Fruit fly (Drosophila melanogaster) whole organism, embryonic: ENCODE results near the gene CG46026.
A peak's percentile ranks its signal among the peaks of the same experiment; 100 is the strongest.

ENCODE experiments used
- ATbp ChIP-seq: fragments of 200-800 bp; sonication (Bioruptor generic); optimal IDR thresholded peaks from 2 replicates; lab custom pipeline; 2017; ENCODE audit warnings: missing biosample characterization, mild to moderate bottlenecking, missing genetic modification characterization, missing genetic modification reagents
- Antp ChIP-seq: fragments of 200-800 bp; sonication (Bioruptor generic); optimal IDR thresholded peaks from 3 replicates; lab custom pipeline; 2016; ENCODE audit warnings: missing biosample characterization, missing genetic modification characterization
- Blimp-1 ChIP-seq: fragments of 200-800 bp; sonication (Bioruptor generic); optimal IDR thresholded peaks from 3 replicates; lab custom pipeline; 2018; ENCODE audit warnings: missing biosample characterization, missing genetic modification characterization, mild to moderate bottlenecking, moderate library complexity, missing genetic modification reagents
- Bteb2 ChIP-seq: fragments of 200-800 bp; sonication (Bioruptor generic); optimal IDR thresholded peaks from 2 replicates; lab custom pipeline; 2016; ENCODE audit warnings: missing biosample characterization, missing genetic modification characterization
- CG10267 ChIP-seq: fragments of 200-800 bp; sonication (Bioruptor generic); optimal IDR thresholded peaks from 2 replicates; lab custom pipeline; 2018; ENCODE audit warnings: missing biosample characterization, mild to moderate bottlenecking, missing genetic modification characterization, moderate library complexity
- CG11085 ChIP-seq: fragments of 200-800 bp; sonication (Bioruptor generic); IDR thresholded peaks from 2 replicates; pipeline ENCODE4 v1.3.6; 2022; ENCODE audit warnings: missing biosample characterization, missing genetic modification characterization
- CG11456 ChIP-seq: fragments of 200-800 bp; sonication (Bioruptor generic); IDR thresholded peaks from 3 replicates; pipeline ENCODE4 v1.3.6; 2022; ENCODE audit warnings: missing biosample characterization, missing genetic modification characterization
- CG11695 ChIP-seq: fragments of 200-800 bp; sonication (Bioruptor generic); IDR thresholded peaks from 3 replicates; pipeline ENCODE4 v1.3.6; 2022; ENCODE audit warnings: missing biosample characterization, missing genetic modification characterization
- CG13894 ChIP-seq: fragments of 200-800 bp; sonication (Bioruptor generic); optimal IDR thresholded peaks from 3 replicates; lab custom pipeline; 2018; ENCODE audit warnings: missing biosample characterization, mild to moderate bottlenecking, missing genetic modification characterization, moderate library complexity
- CG14965 ChIP-seq: fragments of 200-800 bp; sonication (Bioruptor generic); optimal IDR thresholded peaks from 2 replicates; lab custom pipeline; 2016; ENCODE audit warnings: missing biosample characterization, missing genetic modification characterization, borderline replicate concordance
- CG16863 ChIP-seq: fragments of 200-800 bp; sonication (Bioruptor generic); optimal IDR thresholded peaks from 3 replicates; lab custom pipeline; 2016; ENCODE audit warnings: missing biosample characterization, missing genetic modification characterization
- CG17359 ChIP-seq: fragments of 200-800 bp; sonication (Bioruptor generic); optimal IDR thresholded peaks from 3 replicates; lab custom pipeline; 2018; ENCODE audit warnings: missing biosample characterization, mild to moderate bottlenecking, missing genetic modification characterization, moderate library complexity
- CG17829 ChIP-seq: fragments of 200-800 bp; optimal IDR thresholded peaks from 2 replicates; lab custom pipeline; 2019; ENCODE audit warnings: missing biosample characterization, mild to moderate bottlenecking, missing genetic modification characterization, moderate library complexity
- CG18764 ChIP-seq: fragments of 200-800 bp; sonication (Bioruptor generic); optimal IDR thresholded peaks from 3 replicates; lab custom pipeline; 2016; ENCODE audit warnings: missing biosample characterization, missing genetic modification characterization
- CG2116 ChIP-seq: fragments of 200-800 bp; sonication (Bioruptor generic); optimal IDR thresholded peaks from 3 replicates; lab custom pipeline; 2018; ENCODE audit warnings: missing biosample characterization, mild to moderate bottlenecking, missing genetic modification characterization
- CG30403 ChIP-seq: fragments of 200-800 bp; sonication (Bioruptor generic); optimal IDR thresholded peaks from 3 replicates; lab custom pipeline; 2016; ENCODE audit warnings: missing biosample characterization, missing genetic modification characterization
- CG4404 ChIP-seq: fragments of 200-800 bp; sonication (Bioruptor generic); IDR thresholded peaks from 2 replicates; pipeline ENCODE4 v1.3.6; 2022; ENCODE audit warnings: missing biosample characterization, missing genetic modification characterization
- CG4854 ChIP-seq: fragments of 200-800 bp; sonication (Bioruptor generic); optimal IDR thresholded peaks from 2 replicates; lab custom pipeline; 2016; ENCODE audit warnings: missing biosample characterization, missing genetic modification characterization, inconsistent platforms
- CG7556 ChIP-seq: fragments of 200-800 bp; sonication (Bioruptor generic); optimal IDR thresholded peaks from 2 replicates; lab custom pipeline; 2017; ENCODE audit warnings: missing biosample characterization, mild to moderate bottlenecking, missing genetic modification characterization
- CG7745 ChIP-seq: fragments of 200-800 bp; sonication (Bioruptor generic); optimal IDR thresholded peaks from 2 replicates; lab custom pipeline; 2018; ENCODE audit warnings: missing biosample characterization, mild to moderate bottlenecking, missing genetic modification characterization, moderate library complexity
- CG8765 ChIP-seq: fragments of 200-800 bp; sonication (Bioruptor generic); IDR thresholded peaks from 2 replicates; pipeline ENCODE4 v1.3.6; 2022; ENCODE audit warnings: missing biosample characterization, missing genetic modification characterization
- D ChIP-seq, 2 experiments: fragments of 200-800 bp in 1 of 2; fragments of >200 bp in 1 of 2; sonication (Bioruptor generic) in 1 of 2; optimal IDR thresholded peaks; 2 replicates in 1 of 2; 3 replicates in 1 of 2; lab custom pipeline; 2017; ENCODE audit warnings: mild to moderate bottlenecking in 1 of 2, missing biosample characterization in 1 of 2, missing genetic modification characterization in 1 of 2, missing genetic modification reagents in 1 of 2
- Dip2 ChIP-seq: fragments of 200-800 bp; sonication (Bioruptor generic); IDR thresholded peaks from 2 replicates; pipeline ENCODE4 v1.3.6; 2022; ENCODE audit warnings: missing biosample characterization, missing genetic modification characterization
- Dll ChIP-seq: fragments of 200-800 bp; sonication (Bioruptor generic); IDR thresholded peaks from 4 replicates; pipeline ENCODE4 v1.3.6; 2022; ENCODE audit warnings: missing biosample characterization, missing genetic modification characterization; ENCODE audit not compliant: partially characterized antibody
- H2.0 ChIP-seq: fragments of 200-800 bp; sonication (Bioruptor generic); IDR thresholded peaks from 2 replicates; pipeline ENCODE4 v1.3.6; 2022; ENCODE audit warnings: missing biosample characterization, missing genetic modification characterization
- HHEX ChIP-seq: fragments of 200-800 bp; sonication (Bioruptor generic); optimal IDR thresholded peaks from 3 replicates; lab custom pipeline; 2017; ENCODE audit warnings: missing biosample characterization, mild to moderate bottlenecking, missing genetic modification characterization, missing genetic modification reagents
- HLH3B ChIP-seq: fragments of 200-800 bp; sonication (Bioruptor generic); IDR thresholded peaks from 2 replicates; pipeline ENCODE4 v1.3.6; 2022; ENCODE audit warnings: missing biosample characterization, missing genetic modification characterization
- Kr ChIP-seq: fragments of 200-800 bp; sonication (Bioruptor generic); optimal IDR thresholded peaks from 2 replicates; lab custom pipeline; 2017; ENCODE audit warnings: missing biosample characterization, mild to moderate bottlenecking, missing genetic modification characterization
- MESR4 ChIP-seq: fragments of 200-800 bp; sonication (Bioruptor generic); optimal IDR thresholded peaks from 2 replicates; lab custom pipeline; 2018; ENCODE audit warnings: missing biosample characterization, mild to moderate bottlenecking, missing genetic modification characterization, moderate library complexity
- Med ChIP-seq: fragments of 200-800 bp; sonication (Bioruptor generic); peaks from one replicate; lab custom pipeline; 2016; ENCODE audit warnings: missing biosample characterization, missing genetic modification characterization, mild to moderate bottlenecking, inconsistent platforms, moderate library complexity
- Myb ChIP-seq: fragments of 200-800 bp; sonication (Bioruptor generic); optimal IDR thresholded peaks from 2 replicates; lab custom pipeline; 2016; ENCODE audit warnings: missing biosample characterization, missing genetic modification characterization
- Neu2 ChIP-seq: fragments of 200-800 bp; sonication (Bioruptor generic); optimal IDR thresholded peaks from 3 replicates; lab custom pipeline; 2016; ENCODE audit warnings: missing biosample characterization, missing genetic modification characterization, borderline replicate concordance
- Nf-YA ChIP-seq: fragments of 200-800 bp; sonication (Bioruptor generic); IDR thresholded peaks from 2 replicates; pipeline ENCODE4 v1.3.6; 2022; ENCODE audit warnings: missing biosample characterization, missing genetic modification characterization
- Nf-YB ChIP-seq: fragments of 200-800 bp; sonication (Bioruptor generic); optimal IDR thresholded peaks from 3 replicates; lab custom pipeline; 2019; ENCODE audit warnings: missing biosample characterization, mild to moderate bottlenecking, missing genetic modification characterization, moderate library complexity
- Stat92E ChIP-seq, 3 experiments: fragments of >200 bp in 2 of 3; fragments of 200-800 bp in 1 of 3; sonication (Bioruptor generic) in 1 of 3; optimal IDR thresholded peaks; 2 replicates each; lab custom pipeline; 2017 to 2019; ENCODE audit warnings: missing biosample characterization in 3 of 3, missing genetic modification characterization in 3 of 3, mild to moderate bottlenecking in 1 of 3, moderate library complexity in 1 of 3
- amos ChIP-seq: fragments of 200-800 bp; sonication (Bioruptor generic); IDR thresholded peaks from 2 replicates; pipeline ENCODE4 v1.3.6; 2022; ENCODE audit warnings: missing biosample characterization, missing genetic modification characterization; ENCODE audit not compliant: partially characterized antibody
- bab2 ChIP-seq: fragments of 200-800 bp; sonication (Bioruptor generic); optimal IDR thresholded peaks from 2 replicates; lab custom pipeline; 2016; ENCODE audit warnings: missing biosample characterization, missing genetic modification characterization
- fru ChIP-seq: fragments of >200 bp; optimal IDR thresholded peaks from 2 replicates; lab custom pipeline; 2017
- ftz-f1 ChIP-seq: fragments of 200-800 bp; sonication (Bioruptor generic); optimal IDR thresholded peaks from 2 replicates; lab custom pipeline; 2016; ENCODE audit warnings: missing biosample characterization, missing genetic modification characterization
- gcm ChIP-seq: fragments of 200-800 bp; sonication (Bioruptor generic); optimal IDR thresholded peaks from 2 replicates; lab custom pipeline; 2019; ENCODE audit warnings: missing biosample characterization, mild to moderate bottlenecking, missing genetic modification characterization, moderate library complexity
- kay ChIP-seq: fragments of 200-800 bp; sonication (Bioruptor generic); optimal IDR thresholded peaks from 2 replicates; lab custom pipeline; 2016; ENCODE audit warnings: missing biosample characterization, missing genetic modification characterization
- lilli ChIP-seq: fragments of 200-800 bp; sonication (Bioruptor generic); optimal IDR thresholded peaks from 3 replicates; lab custom pipeline; 2016; ENCODE audit warnings: missing biosample characterization, missing genetic modification characterization
- repo ChIP-seq: fragments of 200-800 bp; sonication (Bioruptor generic); optimal IDR thresholded peaks from 2 replicates; lab custom pipeline; 2016; ENCODE audit warnings: missing biosample characterization, missing genetic modification characterization
- salm ChIP-seq: fragments of 200-800 bp; sonication (Bioruptor generic); optimal IDR thresholded peaks from 2 replicates; lab custom pipeline; 2018; ENCODE audit warnings: missing biosample characterization, mild to moderate bottlenecking, missing genetic modification characterization
- sens ChIP-seq: fragments of 200-800 bp; sonication (Bioruptor generic); peaks from one replicate; lab custom pipeline; 2016; ENCODE audit warnings: missing biosample characterization, missing genetic modification characterization
- sna ChIP-seq: fragments of 200-800 bp; sonication (Bioruptor generic); IDR thresholded peaks from 2 replicates; pipeline ENCODE4 v1.3.6; 2022; ENCODE audit warnings: missing biosample characterization, missing genetic modification characterization; ENCODE audit not compliant: partially characterized antibody
- stc ChIP-seq: fragments of 200-800 bp; sonication (Bioruptor generic); IDR thresholded peaks from 2 replicates; pipeline ENCODE4 v1.3.6; 2022; ENCODE audit warnings: missing biosample characterization, missing genetic modification characterization
- stwl ChIP-seq: fragments of 200-800 bp; sonication (Bioruptor generic); optimal IDR thresholded peaks from 3 replicates; lab custom pipeline; 2018; ENCODE audit warnings: missing biosample characterization, mild to moderate bottlenecking, missing genetic modification characterization, moderate library complexity
- tll ChIP-seq, 2 experiments: fragments of 200-800 bp in 1 of 2; fragments of >200 bp in 1 of 2; sonication (Bioruptor generic) in 1 of 2; optimal IDR thresholded peaks; 2 replicates each; lab custom pipeline; 2017 to 2019; ENCODE audit warnings: missing biosample characterization in 2 of 2, missing genetic modification characterization in 2 of 2, mild to moderate bottlenecking in 1 of 2, moderate library complexity in 1 of 2
- zen2 ChIP-seq: fragments of 200-800 bp; sonication (Bioruptor generic); IDR thresholded peaks from 3 replicates; pipeline ENCODE4 v1.3.6; 2022; ENCODE audit warnings: missing biosample characterization, missing genetic modification characterization; ENCODE audit not compliant: partially characterized antibody

Gene CG46026

DNA sequence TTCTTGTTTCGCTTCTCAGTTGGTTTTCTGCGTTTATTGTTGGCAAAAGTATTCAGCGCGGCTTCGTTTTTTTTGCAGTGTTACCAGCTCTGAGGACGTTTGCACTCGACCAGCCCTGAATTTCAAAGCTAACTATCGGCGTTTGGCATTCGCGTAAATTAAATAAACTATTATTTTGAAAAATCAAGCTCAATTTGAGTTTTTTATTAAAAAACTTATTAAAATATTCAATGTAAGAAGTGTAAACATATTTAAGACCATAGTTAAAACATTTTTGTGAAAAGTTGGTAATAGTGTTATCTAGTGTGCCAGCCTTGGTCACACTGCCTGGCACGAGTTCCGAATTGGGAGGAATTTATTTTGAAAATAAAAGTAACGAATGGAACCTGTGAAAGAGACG is 39.1 kb downstream of the CG46026 start, which contains the start of the genes SmD2 and CG18048 (continued):
- no peak for TF ChIP-seq Nf-YB (GFP tag; lab: Kevin White, UChicago)
- TF ChIP-seq CG17359 = no peak
- no peak for TF ChIP-seq Antp (GFP tag; lab: Kevin White, UChicago)
- TF ChIP-seq CG18764 (GFP tag; lab: Kevin White, UChicago) = no peak
- peak; percentile 45 for TF ChIP-seq CG17829
- no peak for TF ChIP-seq CG7556 (GFP tag; lab: Kevin White, UChicago)
- TF ChIP-seq CG4854 (GFP tag; lab: Kevin White, UChicago) = peak; percentile 18
- no peak for TF ChIP-seq Dip2 (GFP tag; lab: Robert Waterston, UW)
- TF ChIP-seq Stat92E (GFP tag; optimal IDR thresholded peaks at IDR 0.05; lab: Kevin White, UChicago) = no peak
- no peak for TF ChIP-seq Kr (GFP tag; lab: Kevin White, UChicago)
- TF ChIP-seq HHEX (GFP tag; lab: Kevin White, UChicago) = no peak
- TF ChIP-seq CG11456 (GFP tag; lab: Robert Waterston, UW) = no peak
- no peak for TF ChIP-seq CG11085 (GFP tag; lab: Robert Waterston, UW)
- no peak for TF ChIP-seq CG8765 (GFP tag; lab: Robert Waterston, UW)
- no peak for TF ChIP-seq CG14965
- TF ChIP-seq Bteb2 (GFP tag; lab: Kevin White, UChicago) = no peak
- no peak; the same call in 2 of the 3 replicates for TF ChIP-seq zen2 (GFP tag; lab: Robert Waterston, UW)
- peak; percentile 85 for TF ChIP-seq Dll (GFP tag; lab: Robert Waterston, UW)
- peak; percentile 75 for TF ChIP-seq amos (GFP tag; lab: Robert Waterston, UW)
- TF ChIP-seq lilli (GFP tag; lab: Kevin White, UChicago) = no peak
- TF ChIP-seq ftz-f1 (GFP tag; lab: Kevin White, UChicago) = no peak
- TF ChIP-seq tll (GFP tag; optimal IDR thresholded peaks at IDR 0.05; lab: Kevin White, UChicago) = peak in 1 of 2 experiments; percentile 27
- no peak for TF ChIP-seq gcm (GFP tag; lab: Kevin White, UChicago)
- peak; percentile 59 for TF ChIP-seq CG2116 (GFP tag; lab: Kevin White, UChicago)
- TF ChIP-seq CG4404 = no peak
- TF ChIP-seq bab2 (GFP tag; lab: Kevin White, UChicago) = no peak
- TF ChIP-seq H2.0 = no peak
- TF ChIP-seq sens (GFP tag; lab: Kevin White, UChicago) = peak; percentile 27
- TF ChIP-seq D (optimal IDR thresholded peaks at IDR 0.05; lab: Kevin White, UChicago) = no peak
- no peak for TF ChIP-seq D (GFP tag; optimal IDR thresholded peaks at IDR 0.05; lab: Kevin White, UChicago)
- TF ChIP-seq Nf-YA = no peak
- no peak for TF ChIP-seq CG11695 (GFP tag; lab: Robert Waterston, UW)
- peak; percentile 72 for TF ChIP-seq sna (GFP tag; lab: Robert Waterston, UW)
- no peak for TF ChIP-seq salm
- TF ChIP-seq stc = no peak
- no peak for TF ChIP-seq ATbp
- TF ChIP-seq repo (GFP tag; lab: Kevin White, UChicago) = no peak
- TF ChIP-seq Blimp-1 (GFP tag; lab: Kevin White, UChicago) = peak; percentile 4
- TF ChIP-seq Neu2 (GFP tag; lab: Kevin White, UChicago) = no peak
- TF ChIP-seq CG13894 = no peak
- TF ChIP-seq Myb (GFP tag; lab: Kevin White, UChicago) = peak; percentile 61
- TF ChIP-seq CG7745 (tag; lab: Kevin White, UChicago) = no peak
- peak; percentile 10 for TF ChIP-seq Med (GFP tag; lab: Kevin White, UChicago)
- peak; percentile 66 for TF ChIP-seq CG10267 (tag; lab: Kevin White, UChicago)
- no peak for TF ChIP-seq kay (GFP tag; lab: Kevin White, UChicago)
- peak; percentile 83 for TF ChIP-seq stwl
- TF ChIP-seq CG30403 = peak; percentile 24
- no peak for TF ChIP-seq HLH3B (GFP tag; lab: Robert Waterston, UW)
- TF ChIP-seq fru = no peak
- no peak for TF ChIP-seq CG16863
- no peak for TF ChIP-seq MESR4
